Fruit fly (Drosophila melanogaster): ENCODE data around the gene slp2.

Gene slp2

dm6 chr2L:3804641-3805273 is 31.9 kb upstream of the slp2 start (continued):
- TF ChIP-seq CG1233 (GFP tag; optimal IDR thresholded peaks at IDR 0.05) (peak; percentile 98), h (optimal IDR thresholded peaks at IDR 0.05) (no peak), sqz (GFP tag; optimal IDR thresholded peaks at IDR 0.05) (peak; percentile 98), Atf-2 (GFP tag; optimal IDR thresholded peaks at IDR 0.05) (peak; percentile 95), sob (GFP tag; IDR thresholded peaks at IDR 0.05) (peak; percentile 97), Atf3 (GFP tag; optimal IDR thresholded peaks at IDR 0.05) (peak; percentile 96), aop (GFP tag; IDR thresholded peaks at IDR 0.05) (peak; percentile 89), CG9932 (GFP tag; IDR thresholded peaks at IDR 0.05) (peak; percentile 90), HLH54F (GFP tag; optimal IDR thresholded peaks at IDR 0.05) (peak; percentile 96), repo (GFP tag; optimal IDR thresholded peaks at IDR 0.05) (peak; percentile 98), CG7839 (tag; optimal IDR thresholded peaks at IDR 0.05) (peak; percentile 99), Camta (GFP tag; optimal IDR thresholded peaks at IDR 0.05) (peak; percentile 97), Dip3 (GFP tag; optimal IDR thresholded peaks at IDR 0.05) (peak; percentile 92), Adf1 (GFP tag; IDR thresholded peaks at IDR 0.05) (peak; percentile 81), CG6175 (GFP tag; IDR thresholded peaks at IDR 0.05) (peak; percentile 91), Nf-YC (tag; optimal IDR thresholded peaks at IDR 0.05) (peak; percentile 91), corto (GFP tag; optimal IDR thresholded peaks at IDR 0.05) (peak; percentile 20), kay (GFP tag; optimal IDR thresholded peaks at IDR 0.05) (peak; percentile 92), shn (GFP tag; optimal IDR thresholded peaks at IDR 0.05) (peak; percentile 95), en (GFP tag; optimal IDR thresholded peaks at IDR 0.05) (peak; percentile 98), CG2889 (GFP tag; IDR thresholded peaks at IDR 0.05) (peak; percentile 89), CG6765 (GFP tag; optimal IDR thresholded peaks at IDR 0.05) (peak; percentile 97), CG17912 (GFP tag; optimal IDR thresholded peaks at IDR 0.05) (peak; percentile 95), CG10565 (GFP tag; optimal IDR thresholded peaks at IDR 0.05) (peak; percentile 93), dati (GFP tag; IDR thresholded peaks at IDR 0.05) (peak; percentile 96), Drgx (GFP tag; IDR thresholded peaks at IDR 0.05) (peak; percentile 100), bcd (GFP tag; optimal IDR thresholded peaks at IDR 0.05) (peak; percentile 98), sna (GFP tag; IDR thresholded peaks at IDR 0.05; ENCODE audit: partially characterized antibody) (no peak), ara (GFP tag; IDR thresholded peaks at IDR 0.05) (peak; percentile 98), oc (tag; optimal IDR thresholded peaks at IDR 0.05) (peak; percentile 99), NfI (GFP tag; optimal IDR thresholded peaks at IDR 0.05) (peak; percentile 99), CG10979 (tag; optimal IDR thresholded peaks at IDR 0.05) (peak; percentile 98), CG8765 (GFP tag; IDR thresholded peaks at IDR 0.05) (peak; percentile 88), gsb (GFP tag; IDR thresholded peaks at IDR 0.05) (peak; percentile 94), ken (GFP tag; IDR thresholded peaks at IDR 0.05) (peak; percentile 98), CG12391 (tag; optimal IDR thresholded peaks at IDR 0.05) (peak; percentile 98), Myb (GFP tag; optimal IDR thresholded peaks at IDR 0.05) (peak; percentile 90), hb (GFP tag; IDR thresholded peaks at IDR 0.05; ENCODE audit: partially characterized antibody) (no peak), Ravus (GFP tag; IDR thresholded peaks at IDR 0.05) (peak; percentile 93), tx (GFP tag; optimal IDR thresholded peaks at IDR 0.05) (peak; percentile 98), Dbx (GFP tag; IDR thresholded peaks at IDR 0.05) (peak; percentile 95), ro (GFP tag; IDR thresholded peaks at IDR 0.05) (peak; percentile 93), CG7987 (GFP tag; optimal IDR thresholded peaks at IDR 0.05) (peak; percentile 97), CG12659 (GFP tag; optimal IDR thresholded peaks at IDR 0.05) (peak; percentile 98), CG8290 (GFP tag; optimal IDR thresholded peaks at IDR 0.05) (peak; percentile 92), CG8290 (tag; optimal IDR thresholded peaks at IDR 0.05) (peak; percentile 91 to 99), CG18764 (GFP tag; optimal IDR thresholded peaks at IDR 0.05) (peak; percentile 96), Vsx1 (GFP tag; optimal IDR thresholded peaks at IDR 0.05) (peak; percentile 94), crp (GFP tag; optimal IDR thresholded peaks at IDR 0.05) (peak in 1 of 2 experiments; percentile 71), bab2 (GFP tag; optimal IDR thresholded peaks at IDR 0.05) (peak; percentile 98), CG10267 (tag; optimal IDR thresholded peaks at IDR 0.05) (peak; percentile 94)
